Fruit fly (Drosophila melanogaster) S2 (cell line): ENCODE results near the gene Non2.

ENCODE experiments used
- CG8478 ChIP-seq: fragments of >200 bp; optimal IDR thresholded peaks from 2 replicates; lab custom pipeline; 2018
- CTCF ChIP-seq, 2 experiments: fragments of >200 bp; optimal IDR thresholded peaks; 2 replicates each; lab custom pipeline; 2018

dm6 chr3L:2808278-2808892 lies 41.6 kb downstream of the Non2 start:
- TF ChIP-seq CG8478, result no peak
- no peak for TF ChIP-seq CTCF (optimal IDR thresholded peaks at IDR 0.05; lab: Kevin White, UChicago)
